Worm (Caenorhabditis elegans) whole organism, L2 larva: ENCODE data around the gene F39H12.3.

ENCODE experiments used
- alr-1 ChIP-seq: fragments of 150-350 bp; optimal IDR thresholded peaks from 2 replicates; lab custom pipeline; 2014; ENCODE audit warnings: missing biosample characterization, missing genetic modification characterization
- blmp-1 ChIP-seq: sonication (generic microtip); optimal IDR thresholded peaks from 2 replicates; lab custom pipeline; 2017; ENCODE audit warnings: missing genetic modification characterization, mild to moderate bottlenecking, missing compliant biosample characterization, antibody characterized with exemption, moderate library complexity; ENCODE audit not compliant: insufficient read depth
- egl-27 ChIP-seq: sonication (generic microtip); optimal IDR thresholded peaks from 3 replicates; lab custom pipeline; 2017; ENCODE audit warnings: missing biosample characterization, missing genetic modification reagents, missing genetic modification characterization
- elt-1 ChIP-seq: fragments of 150-350 bp; optimal IDR thresholded peaks from 2 replicates; lab custom pipeline; 2014; ENCODE audit warnings: missing biosample characterization, missing genetic modification characterization
- lin-11 ChIP-seq: fragments of 150-350 bp; sonication (generic microtip); optimal IDR thresholded peaks from 2 replicates; lab custom pipeline; 2014; ENCODE audit warnings: missing biosample characterization, missing genetic modification characterization, inconsistent platforms, mixed read lengths
- lin-39 ChIP-seq: fragments of 150-350 bp; optimal IDR thresholded peaks from 2 replicates; lab custom pipeline; 2014; ENCODE audit warnings: missing biosample characterization, missing genetic modification reagents, missing genetic modification characterization
- lsy-2 ChIP-seq, 2 experiments: fragments of 150-350 bp in 1 of 2; sonication (generic microtip) in 1 of 2; optimal IDR thresholded peaks; 2 replicates each; lab custom pipeline; 2014 to 2017; ENCODE audit warnings: missing biosample characterization in 2 of 2, missing genetic modification characterization in 2 of 2
- mdl-1 ChIP-seq, 2 experiments: fragments of 150-350 bp in 1 of 2; sonication (generic microtip) in 1 of 2; optimal IDR thresholded peaks; 2 replicates each; lab custom pipeline; 2017; ENCODE audit warnings: missing biosample characterization in 2 of 2, missing genetic modification characterization in 2 of 2
- nhr-11 ChIP-seq: fragments of 150-350 bp; optimal IDR thresholded peaks from 2 replicates; lab custom pipeline; 2014; ENCODE audit warnings: missing biosample characterization, missing genetic modification characterization
- nhr-129 ChIP-seq: fragments of 150-350 bp; optimal IDR thresholded peaks from 2 replicates; lab custom pipeline; 2014; ENCODE audit warnings: missing biosample characterization, missing genetic modification characterization
- peb-1 ChIP-seq: fragments of 150-350 bp; optimal IDR thresholded peaks from 2 replicates; lab custom pipeline; 2014; ENCODE audit warnings: missing biosample characterization, missing genetic modification characterization
- unc-39 ChIP-seq: fragments of 150-350 bp; optimal IDR thresholded peaks from 2 replicates; lab custom pipeline; 2014; ENCODE audit warnings: missing biosample characterization, missing genetic modification characterization
- unc-62 ChIP-seq: fragments of 150-350 bp; optimal IDR thresholded peaks from 2 replicates; lab custom pipeline; 2014; ENCODE audit warnings: missing biosample characterization, missing genetic modification reagents, missing genetic modification characterization
- zag-1 ChIP-seq: fragments of 150-350 bp; optimal IDR thresholded peaks from 2 replicates; lab custom pipeline; 2014; ENCODE audit warnings: missing biosample characterization, missing genetic modification characterization

ce11 chrX:828603-829002, 12.7 kb downstream of the F39H12.3 start, which contains the start of gene wdr-54:
- TF ChIP-seq peb-1 (tag; lab: Kevin White, UChicago): no peak
- TF ChIP-seq nhr-129 (tag; lab: Kevin White, UChicago): no peak
- no peak for TF ChIP-seq blmp-1
- TF ChIP-seq lin-39 (tag; lab: Kevin White, UChicago): no peak
- no peak for TF ChIP-seq unc-62 (GFP tag; lab: Kevin White, UChicago)
- no peak for TF ChIP-seq lin-11 (tag; lab: Kevin White, UChicago)
- no peak for TF ChIP-seq unc-39
- TF ChIP-seq alr-1 (tag; lab: Kevin White, UChicago): no peak
- TF ChIP-seq zag-1 (tag; lab: Kevin White, UChicago): no peak
- TF ChIP-seq elt-1 (tag; lab: Kevin White, UChicago): no peak
- TF ChIP-seq lsy-2 (tag; optimal IDR thresholded peaks at IDR 0.05; lab: Kevin White, UChicago): no peak
- no peak for TF ChIP-seq egl-27 (tag; lab: Kevin White, UChicago)
- TF ChIP-seq nhr-11 (tag; lab: Kevin White, UChicago): no peak
- no peak for TF ChIP-seq mdl-1 (tag; optimal IDR thresholded peaks at IDR 0.05; lab: Kevin White, UChicago)
